Fruit fly (Drosophila melanogaster) whole organism, wandering third instar larva: ENCODE data around the gene CG7335.

Source experiments
- Abd-B ChIP-seq: fragments of >200 bp; optimal IDR thresholded peaks from 2 replicates; lab custom pipeline; 2017; ENCODE audit warnings: missing biosample characterization, missing genetic modification characterization
- CG32264 ChIP-seq: fragments of 200-800 bp; sonication (Bioruptor generic); optimal IDR thresholded peaks from 2 replicates; lab custom pipeline; 2016; ENCODE audit warnings: missing biosample characterization, missing genetic modification characterization
- CG9705 ChIP-seq: fragments of 200-800 bp; sonication (Bioruptor generic); optimal IDR thresholded peaks from 2 replicates; lab custom pipeline; 2018; ENCODE audit warnings: missing biosample characterization, mild to moderate bottlenecking, missing genetic modification characterization
- CrebA ChIP-seq: fragments of 200-800 bp; sonication (Bioruptor generic); optimal IDR thresholded peaks from 2 replicates; lab custom pipeline; 2016; ENCODE audit warnings: missing biosample characterization, mild to moderate bottlenecking, missing genetic modification characterization, borderline replicate concordance
- Dfd ChIP-seq: fragments of >200 bp; optimal IDR thresholded peaks from 2 replicates; lab custom pipeline; 2017; ENCODE audit warnings: missing biosample characterization, missing genetic modification characterization
- Dif ChIP-seq: fragments of 200-275, 200-300 bp; sonication (Bioruptor generic); optimal IDR thresholded peaks from 2 replicates; lab custom pipeline; 2018; ENCODE audit warnings: missing biosample characterization, missing genetic modification characterization; ENCODE audit not compliant: partially characterized antibody
- GATAd ChIP-seq: sonication (Bioruptor generic); optimal IDR thresholded peaks from 2 replicates; lab custom pipeline; 2016; ENCODE audit warnings: missing biosample characterization, missing genetic modification characterization
- HLH106 ChIP-seq: fragments of 200-800 bp; optimal IDR thresholded peaks from 3 replicates; lab custom pipeline; 2019; ENCODE audit warnings: missing biosample characterization, mild to moderate bottlenecking, missing genetic modification characterization, moderate library complexity
- Hnf4 ChIP-seq: fragments of 200-800 bp; sonication (Bioruptor generic); optimal IDR thresholded peaks from 2 replicates; lab custom pipeline; 2016; ENCODE audit warnings: missing biosample characterization, mild to moderate bottlenecking, missing genetic modification characterization
- Hr78 ChIP-seq: fragments of >200 bp; optimal IDR thresholded peaks from 2 replicates; lab custom pipeline; 2017; ENCODE audit warnings: missing biosample characterization, missing genetic modification characterization
- Hr83 ChIP-seq: fragments of 200-300 bp; sonication (Bioruptor generic); optimal IDR thresholded peaks from 2 replicates; lab custom pipeline; 2016; ENCODE audit warnings: missing biosample characterization, mild to moderate bottlenecking, missing genetic modification characterization, moderate library complexity; ENCODE audit not compliant: poor library complexity, severe bottlenecking
- Jra ChIP-seq: sonication (Bioruptor generic); optimal IDR thresholded peaks from 2 replicates; lab custom pipeline; 2016; ENCODE audit warnings: missing biosample characterization, missing genetic modification characterization
- Mio ChIP-seq: sonication (Bioruptor generic); optimal IDR thresholded peaks from 2 replicates; lab custom pipeline; 2016; ENCODE audit warnings: missing biosample characterization, missing genetic modification characterization
- Myc ChIP-seq: fragments of >200 bp; optimal IDR thresholded peaks from 2 replicates; lab custom pipeline; 2017
- N ChIP-seq: fragments of >200 bp; optimal IDR thresholded peaks from 2 replicates; lab custom pipeline; 2018; ENCODE audit warnings: missing biosample characterization, missing external identifiers, missing genetic modification characterization
- OdsH ChIP-seq: fragments of 200-800 bp; sonication (Bioruptor generic); optimal IDR thresholded peaks from 2 replicates; lab custom pipeline; 2016; ENCODE audit warnings: missing biosample characterization, mild to moderate bottlenecking, missing genetic modification characterization
- Rel ChIP-seq, 2 experiments: fragments of 200-800 bp; sonication (Bioruptor generic) in 1 of 2; optimal IDR thresholded peaks; 2 replicates in 1 of 2; 3 replicates in 1 of 2; lab custom pipeline; 2016 to 2019; ENCODE audit warnings: mild to moderate bottlenecking in 2 of 2, missing biosample characterization in 2 of 2, missing genetic modification characterization in 2 of 2, moderate library complexity in 1 of 2
- Sp1 ChIP-seq: fragments of 200-800 bp; sonication (Bioruptor generic); optimal IDR thresholded peaks from 3 replicates; lab custom pipeline; 2019; ENCODE audit warnings: missing biosample characterization, mild to moderate bottlenecking, missing genetic modification characterization, moderate library complexity
- Vsx2 ChIP-seq: fragments of 200-300, 225-300 bp; sonication (Bioruptor generic); optimal IDR thresholded peaks from 2 replicates; lab custom pipeline; 2018; ENCODE audit warnings: missing biosample characterization, missing genetic modification characterization; ENCODE audit not compliant: partially characterized antibody
- br ChIP-seq: fragments of 200-800 bp; sonication (Bioruptor generic); optimal IDR thresholded peaks from 2 replicates; lab custom pipeline; 2016; ENCODE audit warnings: missing biosample characterization, missing genetic modification characterization
- brk ChIP-seq: fragments of 200-800 bp; sonication (Bioruptor generic); optimal IDR thresholded peaks from 2 replicates; lab custom pipeline; 2016; ENCODE audit warnings: missing biosample characterization, mild to moderate bottlenecking, missing genetic modification characterization
- dl ChIP-seq, 2 experiments: fragments of 175-275, 200-275 bp in 1 of 2; fragments of 200-275 bp in 1 of 2; sonication (Bioruptor generic); optimal IDR thresholded peaks; lab custom pipeline; 2018; ENCODE audit warnings: mild to moderate bottlenecking in 2 of 2, missing biosample characterization in 2 of 2, missing genetic modification characterization in 2 of 2, moderate library complexity in 2 of 2; ENCODE audit not compliant: partially characterized antibody in 2 of 2, insufficient read depth in 1 of 2
- dmrt93B ChIP-seq: fragments of 200-800 bp; sonication (Bioruptor generic); optimal IDR thresholded peaks from 2 replicates; lab custom pipeline; 2018; ENCODE audit warnings: missing biosample characterization, mild to moderate bottlenecking, missing genetic modification characterization
- dsf ChIP-seq: sonication (Bioruptor generic); optimal IDR thresholded peaks from 2 replicates; lab custom pipeline; 2016; ENCODE audit warnings: missing biosample characterization, missing genetic modification characterization, borderline replicate concordance
- ey ChIP-seq: fragments of 200-800 bp; sonication (Bioruptor generic); optimal IDR thresholded peaks from 2 replicates; lab custom pipeline; 2016; ENCODE audit warnings: missing biosample characterization, missing genetic modification characterization
- foxo ChIP-seq, 2 experiments: fragments of 200-800 bp; sonication (Bioruptor generic); optimal IDR thresholded peaks; 2 replicates in 1 of 2; 3 replicates in 1 of 2; lab custom pipeline; 2016 to 2017; ENCODE audit warnings: missing biosample characterization in 2 of 2, missing genetic modification characterization in 2 of 2
- fru ChIP-seq: fragments of 200-800 bp; sonication (Bioruptor generic); optimal IDR thresholded peaks from 3 replicates; lab custom pipeline; 2016; ENCODE audit warnings: missing biosample characterization, mild to moderate bottlenecking, missing genetic modification characterization
- h ChIP-seq: fragments of 200-800 bp; sonication (Bioruptor generic); optimal IDR thresholded peaks from 3 replicates; lab custom pipeline; 2016; ENCODE audit warnings: missing biosample characterization, mild to moderate bottlenecking, missing genetic modification characterization
- jim ChIP-seq: fragments of 175-275, 200-325 bp; sonication (Bioruptor generic); optimal IDR thresholded peaks from 2 replicates; lab custom pipeline; 2016; ENCODE audit warnings: missing biosample characterization, mild to moderate bottlenecking, missing genetic modification characterization
- lola ChIP-seq: fragments of >200 bp; optimal IDR thresholded peaks from 2 replicates; lab custom pipeline; 2017; ENCODE audit warnings: missing biosample characterization, missing genetic modification characterization
- pan ChIP-seq: fragments of >200 bp; optimal IDR thresholded peaks from 2 replicates; lab custom pipeline; 2017
- psq ChIP-seq: fragments of 200-800 bp; sonication (Bioruptor generic); optimal IDR thresholded peaks from 3 replicates; lab custom pipeline; 2017; ENCODE audit warnings: missing biosample characterization, mild to moderate bottlenecking, missing genetic modification characterization, moderate library complexity
- rgr ChIP-seq: fragments of 200-800 bp; sonication (Bioruptor generic); optimal IDR thresholded peaks from 3 replicates; lab custom pipeline; 2016; ENCODE audit warnings: missing biosample characterization, mild to moderate bottlenecking, missing genetic modification characterization
- sage ChIP-seq: fragments of 200-800 bp; sonication (Bioruptor generic); optimal IDR thresholded peaks from 2 replicates; lab custom pipeline; 2016; ENCODE audit warnings: missing biosample characterization, mild to moderate bottlenecking, missing genetic modification characterization
- sv ChIP-seq: fragments of 200-800 bp; sonication (Bioruptor generic); optimal IDR thresholded peaks from 3 replicates; lab custom pipeline; 2016; ENCODE audit warnings: missing biosample characterization, missing genetic modification characterization
- tai ChIP-seq: sonication (Bioruptor generic); optimal IDR thresholded peaks from 2 replicates; lab custom pipeline; 2016; ENCODE audit warnings: missing biosample characterization, missing genetic modification characterization
- usp ChIP-seq: fragments of >200 bp; optimal IDR thresholded peaks from 2 replicates; lab custom pipeline; 2017; ENCODE audit warnings: missing biosample characterization, missing genetic modification characterization
- woc ChIP-seq: sonication (Bioruptor generic); optimal IDR thresholded peaks from 2 replicates; lab custom pipeline; 2016; ENCODE audit warnings: missing biosample characterization, mild to moderate bottlenecking, missing genetic modification characterization

Gene CG7335

dm6 chr3L:20140589-20141207 is 7.6 kb upstream of the CG7335 start, which contains the start of gene CG7328:
Gene CG7328 (minus strand): TSS chr3L:20140607.
- no peak for TF ChIP-seq Vsx2
- TF ChIP-seq CG32264 (GFP tag; lab: Kevin White, UChicago): no peak
- TF ChIP-seq woc: peak; percentile 77
- TF ChIP-seq CG9705 (GFP tag; lab: Kevin White, UChicago): no peak
- TF ChIP-seq Abd-B (GFP tag; lab: Kevin White, UChicago): no peak
- no peak for TF ChIP-seq foxo (GFP tag; optimal IDR thresholded peaks at IDR 0.05; lab: Kevin White, UChicago)
- no peak for TF ChIP-seq Hr83 (GFP tag; lab: Kevin White, UChicago)
- peak; percentile 71 for TF ChIP-seq br (GFP tag; lab: Kevin White, UChicago)
- TF ChIP-seq Myc (lab: Kevin White, UChicago): no peak
- TF ChIP-seq N: no peak
- no peak for TF ChIP-seq CrebA (GFP tag; lab: Kevin White, UChicago)
- no peak for TF ChIP-seq pan (lab: Kevin White, UChicago)
- peak; percentile 6 for TF ChIP-seq GATAd (GFP tag; lab: Kevin White, UChicago)
- TF ChIP-seq brk (GFP tag; lab: Kevin White, UChicago): no peak
- peak; percentile 69 for TF ChIP-seq fru (GFP tag; lab: Kevin White, UChicago)
- peak; percentile 25 for TF ChIP-seq sv (GFP tag; lab: Kevin White, UChicago)
- TF ChIP-seq h (GFP tag; lab: Kevin White, UChicago): peak; percentile 84
- no peak for TF ChIP-seq jim (GFP tag; lab: Kevin White, UChicago)
- no peak for TF ChIP-seq dl (GFP tag; optimal IDR thresholded peaks at IDR 0.05; lab: Kevin White, UChicago; ENCODE audit: insufficient read depth in 1 of 2, partially characterized antibody in 2 of 2)
- no peak for TF ChIP-seq Hr78 (GFP tag; lab: Kevin White, UChicago)
- peak; percentile 84 for TF ChIP-seq OdsH (GFP tag; lab: Kevin White, UChicago)
- peak; percentile 82 for TF ChIP-seq Sp1 (GFP tag; lab: Kevin White, UChicago)
- TF ChIP-seq Jra (GFP tag; lab: Kevin White, UChicago): no peak
- TF ChIP-seq HLH106 (tag; lab: Kevin White, UChicago): peak; percentile 83
- TF ChIP-seq Dif: no peak
- TF ChIP-seq Rel (GFP tag; optimal IDR thresholded peaks at IDR 0.05; lab: Kevin White, UChicago): no peak
- no peak for TF ChIP-seq Rel (tag; optimal IDR thresholded peaks at IDR 0.05; lab: Kevin White, UChicago)
- peak; percentile 49 for TF ChIP-seq dmrt93B (GFP tag; lab: Kevin White, UChicago)
- no peak for TF ChIP-seq tai (GFP tag; lab: Kevin White, UChicago)
- no peak for TF ChIP-seq Dfd (GFP tag; lab: Kevin White, UChicago)
- no peak for TF ChIP-seq dsf (GFP tag; lab: Kevin White, UChicago)
- peak; percentile 84 for TF ChIP-seq rgr (GFP tag; lab: Kevin White, UChicago)
- TF ChIP-seq lola: no peak
- TF ChIP-seq Mio (GFP tag; lab: Kevin White, UChicago): no peak
- TF ChIP-seq ey (GFP tag; lab: Kevin White, UChicago): peak; percentile 80
- no peak for TF ChIP-seq Hnf4
- TF ChIP-seq usp (GFP tag; lab: Kevin White, UChicago): no peak
- no peak for TF ChIP-seq sage (GFP tag; lab: Kevin White, UChicago)
- TF ChIP-seq psq (GFP tag; lab: Kevin White, UChicago): peak; percentile 65

dm6 chr3L:20138327-20138726 is 5.3 kb upstream of the CG7335 start:
- no peak for TF ChIP-seq Dif
- no peak for TF ChIP-seq GATAd (GFP tag; lab: Kevin White, UChicago)
- TF ChIP-seq, all 38 proteins: peak for 0

dm6 chr3L:20131643-20132042 is 1.4 kb downstream of the CG7335 start, which contains the start of gene obst-J:
Gene obst-J (minus strand): TSS chr3L:20131743.
- TF ChIP-seq jim (GFP tag; lab: Kevin White, UChicago) (no peak), ey (GFP tag; lab: Kevin White, UChicago) (no peak), woc (no peak), usp (GFP tag; lab: Kevin White, UChicago) (no peak), Abd-B (GFP tag; lab: Kevin White, UChicago) (no peak), Vsx2 (no peak), dmrt93B (GFP tag; lab: Kevin White, UChicago) (no peak), lola (no peak), psq (GFP tag; lab: Kevin White, UChicago) (no peak), Hr83 (GFP tag; lab: Kevin White, UChicago) (no peak), CG9705 (GFP tag; lab: Kevin White, UChicago) (no peak), rgr (GFP tag; lab: Kevin White, UChicago) (no peak), sv (GFP tag; lab: Kevin White, UChicago) (no peak), CG32264 (GFP tag; lab: Kevin White, UChicago) (no peak), fru (GFP tag; lab: Kevin White, UChicago) (no peak)
